Worm (Caenorhabditis elegans) whole organism, L3 larva: ENCODE data around the gene algn-9.

Experiments used
- aly-2 ChIP-seq: fragments of 150-350 bp; optimal IDR thresholded peaks from 2 replicates; lab custom pipeline; 2014; ENCODE audit warnings: missing biosample characterization, missing genetic modification characterization
- ama-1 ChIP-seq: fragments of 150-350 bp; optimal IDR thresholded peaks from 2 replicates; lab custom pipeline; 2018
- ceh-16 ChIP-seq: sonication (generic microtip); optimal IDR thresholded peaks from 2 replicates; lab custom pipeline; 2017; ENCODE audit warnings: missing biosample characterization, missing genetic modification characterization
- ceh-82 ChIP-seq: fragments of 150-350 bp; optimal IDR thresholded peaks from 2 replicates; lab custom pipeline; 2014; ENCODE audit warnings: missing biosample characterization, missing genetic modification characterization
- fkh-10 ChIP-seq: sonication (generic microtip); optimal IDR thresholded peaks from 2 replicates; lab custom pipeline; 2017; ENCODE audit warnings: missing biosample characterization, missing genetic modification reagents, missing genetic modification characterization
- fos-1 ChIP-seq: fragments of 150-350 bp; optimal IDR thresholded peaks from 2 replicates; lab custom pipeline; 2014; ENCODE audit warnings: missing biosample characterization, missing genetic modification characterization
- nfya-1 ChIP-seq: sonication (generic microtip); optimal IDR thresholded peaks from 2 replicates; lab custom pipeline; 2017; ENCODE audit warnings: missing genetic modification characterization, mild to moderate bottlenecking, missing compliant biosample characterization, antibody characterized with exemption, moderate library complexity; ENCODE audit not compliant: insufficient read depth
- nhr-25 ChIP-seq: sonication (generic microtip); optimal IDR thresholded peaks from 2 replicates; lab custom pipeline; 2017; ENCODE audit warnings: missing biosample characterization, missing genetic modification characterization
- nhr-76 ChIP-seq: fragments of 150-350 bp; sonication (generic microtip); optimal IDR thresholded peaks from 5 replicates; lab custom pipeline; 2014; ENCODE audit warnings: missing biosample characterization, missing genetic modification characterization
- pqm-1 ChIP-seq: fragments of 150-350 bp; optimal IDR thresholded peaks from 2 replicates; lab custom pipeline; 2017; ENCODE audit warnings: missing biosample characterization, missing genetic modification characterization, inconsistent platforms
- skn-1 ChIP-seq: fragments of 150-350 bp; optimal IDR thresholded peaks from 2 replicates; lab custom pipeline; 2014; ENCODE audit warnings: missing biosample characterization, missing genetic modification characterization
- unc-62 ChIP-seq: fragments of 150-350 bp; sonication (generic microtip); optimal IDR thresholded peaks from 4 replicates; lab custom pipeline; 2014; ENCODE audit warnings: missing biosample characterization, missing genetic modification reagents, missing genetic modification characterization
- ztf-4 ChIP-seq: fragments of 150-350 bp; optimal IDR thresholded peaks from 2 replicates; lab custom pipeline; 2014; ENCODE audit warnings: missing biosample characterization, missing genetic modification characterization

DNA sequence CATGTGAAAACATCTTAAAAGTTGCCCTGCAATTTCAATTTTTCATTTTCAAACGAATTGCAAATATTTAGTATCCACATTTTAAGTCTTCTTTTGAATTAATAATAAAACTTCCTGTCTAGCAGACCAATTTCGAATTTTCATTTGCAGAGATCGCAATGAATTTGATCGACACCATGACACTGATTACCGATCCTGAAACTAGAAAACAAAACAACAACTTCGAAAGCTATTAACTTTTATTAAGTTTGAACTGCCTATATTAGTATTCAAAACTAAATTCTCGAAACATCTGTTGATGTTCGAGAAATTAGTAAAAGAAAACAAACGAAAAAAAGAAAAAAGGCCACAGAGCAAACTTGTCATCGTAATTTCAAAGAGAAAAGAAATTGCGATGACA, 10.0 kb upstream of the algn-9 start:
- no peak for TF ChIP-seq aly-2
- TF ChIP-seq ama-1 (lab: Kevin White, UChicago): no peak
- no peak for TF ChIP-seq unc-62
- no peak for TF ChIP-seq skn-1
- TF ChIP-seq ztf-4 (tag; lab: Kevin White, UChicago): no peak
- TF ChIP-seq nfya-1 (tag; lab: Kevin White, UChicago): no peak
- no peak for TF ChIP-seq nhr-76 (tag; lab: Kevin White, UChicago)
- no peak for TF ChIP-seq fos-1 (tag; lab: Kevin White, UChicago)
- no peak for TF ChIP-seq nhr-25 (tag; lab: Kevin White, UChicago)
- no peak for TF ChIP-seq pqm-1 (tag; lab: Kevin White, UChicago)
- no peak for TF ChIP-seq fkh-10 (GFP tag; lab: Kevin White, UChicago)
- no peak for TF ChIP-seq ceh-16
- no peak for TF ChIP-seq ceh-82 (tag; lab: Kevin White, UChicago)
